Fruit fly (Drosophila melanogaster) whole organism, embryonic: ENCODE data around the gene CG12539.

Experiments used
- Ada2b ChIP-seq: fragments of 200-800 bp; sonication (Bioruptor generic); IDR thresholded peaks from 2 replicates; pipeline ENCODE4 v1.3.6; 2022; ENCODE audit warnings: missing biosample characterization, missing genetic modification characterization
- Bdp1 ChIP-seq: fragments of 200-800 bp; sonication (Bioruptor generic); optimal IDR thresholded peaks from 3 replicates; lab custom pipeline; 2016; ENCODE audit warnings: missing biosample characterization, missing genetic modification characterization
- CG10979 ChIP-seq: fragments of 200-800 bp; sonication (Bioruptor generic); optimal IDR thresholded peaks from 2 replicates; lab custom pipeline; 2018; ENCODE audit warnings: missing biosample characterization, mild to moderate bottlenecking, missing genetic modification characterization, moderate library complexity
- CG14710 ChIP-seq: fragments of 200-800 bp; sonication (Bioruptor generic); optimal IDR thresholded peaks from 3 replicates; lab custom pipeline; 2019; ENCODE audit warnings: missing biosample characterization, mild to moderate bottlenecking, missing genetic modification characterization, moderate library complexity
- CG15514 ChIP-seq: fragments of 200-800 bp; sonication (Bioruptor generic); optimal IDR thresholded peaks from 3 replicates; lab custom pipeline; 2017; ENCODE audit warnings: missing biosample characterization, missing genetic modification characterization, mild to moderate bottlenecking, moderate library complexity, missing genetic modification reagents
- CG15601 ChIP-seq: fragments of 200-800 bp; sonication (Bioruptor generic); optimal IDR thresholded peaks from 3 replicates; lab custom pipeline; 2019; ENCODE audit warnings: missing biosample characterization, mild to moderate bottlenecking, missing genetic modification characterization, moderate library complexity
- CG17328 ChIP-seq: fragments of 200-800 bp; sonication (Bioruptor generic); IDR thresholded peaks from 2 replicates; pipeline ENCODE4 v1.3.6; 2022; ENCODE audit warnings: missing biosample characterization, missing genetic modification characterization
- CG1832 ChIP-seq: fragments of 200-800 bp; sonication (Bioruptor generic); optimal IDR thresholded peaks from 2 replicates; lab custom pipeline; 2017; ENCODE audit warnings: missing biosample characterization, mild to moderate bottlenecking, missing genetic modification characterization, inconsistent platforms
- CG6689 ChIP-seq: fragments of 200-800 bp; sonication (Bioruptor generic); IDR thresholded peaks from 2 replicates; pipeline ENCODE4 v1.3.6; 2022; ENCODE audit warnings: missing biosample characterization, missing genetic modification characterization
- CG6765 ChIP-seq: fragments of 200-800 bp; sonication (Bioruptor generic); optimal IDR thresholded peaks from 3 replicates; lab custom pipeline; 2017; ENCODE audit warnings: missing biosample characterization, mild to moderate bottlenecking, missing genetic modification characterization
- CG6791 ChIP-seq: fragments of 200-800 bp; sonication (Bioruptor generic); IDR thresholded peaks from 3 replicates; pipeline ENCODE4 v1.3.6; 2022; ENCODE audit warnings: missing biosample characterization, missing genetic modification characterization; ENCODE audit not compliant: partially characterized antibody
- CG6813 ChIP-seq: fragments of 200-800 bp; sonication (Bioruptor generic); optimal IDR thresholded peaks from 2 replicates; lab custom pipeline; 2017; ENCODE audit warnings: missing biosample characterization, missing genetic modification characterization, mild to moderate bottlenecking, moderate library complexity, missing genetic modification reagents
- CG7357 ChIP-seq: fragments of 200-800 bp; sonication (Bioruptor generic); IDR thresholded peaks from 3 replicates; pipeline ENCODE4 v1.3.6; 2022; ENCODE audit warnings: missing biosample characterization, missing genetic modification characterization
- CG7372 ChIP-seq: fragments of 200-800 bp; sonication (Bioruptor generic); IDR thresholded peaks from 2 replicates; pipeline ENCODE4 v1.3.6; 2022; ENCODE audit warnings: missing biosample characterization, missing genetic modification characterization
- CG9727 ChIP-seq: fragments of 200-800 bp; sonication (Bioruptor generic); optimal IDR thresholded peaks from 3 replicates; lab custom pipeline; 2017; ENCODE audit warnings: missing biosample characterization, mild to moderate bottlenecking, missing genetic modification characterization
- CrebB ChIP-seq: fragments of 200-800 bp; sonication (Bioruptor generic); optimal IDR thresholded peaks from 3 replicates; lab custom pipeline; 2018; ENCODE audit warnings: missing biosample characterization, mild to moderate bottlenecking, missing genetic modification characterization
- D19B ChIP-seq: fragments of 200-800 bp; sonication (Bioruptor generic); optimal IDR thresholded peaks from 2 replicates; lab custom pipeline; 2017; ENCODE audit warnings: missing biosample characterization, mild to moderate bottlenecking, missing genetic modification characterization
- Elba2 ChIP-seq: fragments of 200-800 bp; sonication (Bioruptor generic); optimal IDR thresholded peaks from 3 replicates; lab custom pipeline; 2016; ENCODE audit warnings: missing biosample characterization, missing genetic modification characterization
- Fer3 ChIP-seq: fragments of 200-800 bp; sonication (Bioruptor generic); optimal IDR thresholded peaks from 2 replicates; lab custom pipeline; 2018; ENCODE audit warnings: missing biosample characterization, mild to moderate bottlenecking, missing genetic modification characterization, moderate library complexity
- Gug ChIP-seq: fragments of 200-800 bp; sonication (Bioruptor generic); IDR thresholded peaks from 4 replicates; pipeline ENCODE4 v1.3.6; 2022; ENCODE audit warnings: missing biosample characterization, missing genetic modification characterization
- Hand ChIP-seq: fragments of 200-800 bp; sonication (Bioruptor generic); optimal IDR thresholded peaks from 2 replicates; lab custom pipeline; 2017; ENCODE audit warnings: mild to moderate bottlenecking, missing biosample characterization, missing genetic modification reagents, missing genetic modification characterization
- Jarid2 ChIP-seq: fragments of 200-800 bp; sonication (Bioruptor generic); optimal IDR thresholded peaks from 3 replicates; lab custom pipeline; 2017; ENCODE audit warnings: mild to moderate bottlenecking, missing biosample characterization, missing genetic modification reagents, missing genetic modification characterization
- Mes4 ChIP-seq: fragments of 200-800 bp; sonication (Bioruptor generic); optimal IDR thresholded peaks from 2 replicates; lab custom pipeline; 2016; ENCODE audit warnings: missing biosample characterization, missing genetic modification characterization
- NFAT ChIP-seq: fragments of 200-800 bp; sonication (Bioruptor generic); IDR thresholded peaks from 2 replicates; pipeline ENCODE4 v1.3.6; 2022; ENCODE audit warnings: missing biosample characterization, missing genetic modification characterization
- Nf-YA ChIP-seq: fragments of 200-800 bp; sonication (Bioruptor generic); IDR thresholded peaks from 2 replicates; pipeline ENCODE4 v1.3.6; 2022; ENCODE audit warnings: missing biosample characterization, missing genetic modification characterization
- Oli ChIP-seq: fragments of 200-800 bp; sonication (Bioruptor generic); optimal IDR thresholded peaks from 2 replicates; lab custom pipeline; 2018; ENCODE audit warnings: missing biosample characterization, mild to moderate bottlenecking, missing genetic modification characterization, moderate library complexity
- Sin3A ChIP-seq: fragments of >200 bp; optimal IDR thresholded peaks from 2 replicates; lab custom pipeline; 2018
- Sox102F ChIP-seq: fragments of 200-800 bp; sonication (Bioruptor generic); optimal IDR thresholded peaks from 2 replicates; lab custom pipeline; 2018; ENCODE audit warnings: missing biosample characterization, mild to moderate bottlenecking, missing genetic modification characterization, moderate library complexity
- ash1 ChIP-seq: fragments of 200-800 bp; sonication (Bioruptor generic); optimal IDR thresholded peaks from 2 replicates; lab custom pipeline; 2018; ENCODE audit warnings: missing biosample characterization, mild to moderate bottlenecking, missing genetic modification characterization
- crp ChIP-seq, 2 experiments: fragments of 200-800 bp; sonication (Bioruptor generic); optimal IDR thresholded peaks; 2 replicates in 1 of 2; 3 replicates in 1 of 2; lab custom pipeline; 2017; ENCODE audit warnings: missing biosample characterization in 2 of 2, missing genetic modification characterization in 2 of 2, mild to moderate bottlenecking in 1 of 2, moderate library complexity in 1 of 2
- fru ChIP-seq: fragments of >200 bp; optimal IDR thresholded peaks from 2 replicates; lab custom pipeline; 2017
- gcm ChIP-seq: fragments of 200-800 bp; sonication (Bioruptor generic); optimal IDR thresholded peaks from 2 replicates; lab custom pipeline; 2019; ENCODE audit warnings: missing biosample characterization, mild to moderate bottlenecking, missing genetic modification characterization, moderate library complexity
- gsb ChIP-seq: fragments of 200-800 bp; sonication (Bioruptor generic); IDR thresholded peaks from 2 replicates; pipeline ENCODE4 v1.3.6; 2022; ENCODE audit warnings: missing biosample characterization, missing genetic modification characterization
- ham ChIP-seq: fragments of 200-800 bp; sonication (Bioruptor generic); IDR thresholded peaks from 2 replicates; pipeline ENCODE4 v1.3.6; 2022; ENCODE audit warnings: missing biosample characterization, missing genetic modification characterization
- maf-S ChIP-seq: fragments of 200-800 bp; sonication (Bioruptor generic); optimal IDR thresholded peaks from 2 replicates; lab custom pipeline; 2016; ENCODE audit warnings: missing biosample characterization, missing genetic modification characterization
- mirr ChIP-seq: fragments of 200-800 bp; sonication (Bioruptor generic); optimal IDR thresholded peaks from 3 replicates; lab custom pipeline; 2018; ENCODE audit warnings: missing biosample characterization, mild to moderate bottlenecking, missing genetic modification characterization
- pan ChIP-seq, 4 experiments: fragments of >200 bp in 3 of 4; fragments of 200-800 bp in 1 of 4; sonication (Bioruptor generic) in 1 of 4; optimal IDR thresholded peaks in 3 of 4; IDR thresholded peaks in 1 of 4; 2 replicates each; pipeline versions ENCODE4 v1.3.6 to Lab custom; 2017 to 2022; ENCODE audit warnings: missing biosample characterization in 2 of 4, missing genetic modification characterization in 2 of 4, mixed read lengths in 1 of 4
- pb ChIP-seq: fragments of 200-800 bp; sonication (Bioruptor generic); optimal IDR thresholded peaks from 3 replicates; lab custom pipeline; 2016; ENCODE audit warnings: missing biosample characterization, missing genetic modification characterization
- pnt ChIP-seq: fragments of 200-800 bp; sonication (Bioruptor generic); optimal IDR thresholded peaks from 3 replicates; lab custom pipeline; 2016; ENCODE audit warnings: missing biosample characterization, missing genetic modification characterization
- prd ChIP-seq, 3 experiments: fragments of >200 bp in 2 of 3; fragments of 200-800 bp in 1 of 3; sonication (Bioruptor generic) in 1 of 3; optimal IDR thresholded peaks in 2 of 3; IDR thresholded peaks in 1 of 3; 2 replicates in 2 of 3; 3 replicates in 1 of 3; pipeline versions ENCODE4 v1.3.6 to Lab custom; 2017 to 2022; ENCODE audit warnings: missing biosample characterization in 1 of 3, missing genetic modification characterization in 1 of 3
- rib ChIP-seq: fragments of 200-800 bp; sonication (Bioruptor generic); IDR thresholded peaks from 2 replicates; pipeline ENCODE4 v1.3.6; 2022; ENCODE audit warnings: missing biosample characterization, missing genetic modification characterization
- row ChIP-seq: fragments of 200-800 bp; sonication (Bioruptor generic); IDR thresholded peaks from 3 replicates; pipeline ENCODE4 v1.3.6; 2022; ENCODE audit warnings: missing biosample characterization, missing genetic modification characterization
- run ChIP-seq: fragments of 200-800 bp; sonication (Bioruptor generic); optimal IDR thresholded peaks from 3 replicates; lab custom pipeline; 2018; ENCODE audit warnings: missing biosample characterization, mild to moderate bottlenecking, missing genetic modification characterization
- sim ChIP-seq: fragments of 200-800 bp; sonication (Bioruptor generic); IDR thresholded peaks from 2 replicates; pipeline ENCODE4 v1.3.6; 2022; ENCODE audit warnings: missing biosample characterization, missing genetic modification characterization
- stc ChIP-seq: fragments of 200-800 bp; sonication (Bioruptor generic); IDR thresholded peaks from 2 replicates; pipeline ENCODE4 v1.3.6; 2022; ENCODE audit warnings: missing biosample characterization, missing genetic modification characterization
- tup ChIP-seq: fragments of 200-800 bp; sonication (Bioruptor generic); optimal IDR thresholded peaks from 2 replicates; lab custom pipeline; 2016; ENCODE audit warnings: missing biosample characterization, mild to moderate bottlenecking, missing genetic modification characterization, moderate library complexity
- tx ChIP-seq: fragments of 200-800 bp; sonication (Bioruptor generic); optimal IDR thresholded peaks from 2 replicates; lab custom pipeline; 2016; ENCODE audit warnings: missing biosample characterization, missing genetic modification characterization
- unpg ChIP-seq: fragments of 200-800 bp; sonication (Bioruptor generic); optimal IDR thresholded peaks from 3 replicates; lab custom pipeline; 2018; ENCODE audit warnings: missing biosample characterization, mild to moderate bottlenecking, missing genetic modification characterization, moderate library complexity

Gene CG12539

dm6 chrX:14840417-14840872 lies 4.1 kb downstream of the CG12539 start (continued):
- TF ChIP-seq prd (optimal IDR thresholded peaks at IDR 0.05; lab: Kevin White, UChicago) (no peak), prd (GFP tag; IDR thresholded peaks at IDR 0.05; lab: Robert Waterston, UW) (no peak), stc (GFP tag; lab: Robert Waterston, UW) (no peak), CG1832 (GFP tag; lab: Kevin White, UChicago) (no peak), Oli (tag; lab: Kevin White, UChicago) (peak; percentile 55), Elba2 (GFP tag; lab: Kevin White, UChicago) (no peak), ash1 (no peak), gcm (GFP tag; lab: Kevin White, UChicago) (peak; percentile 56), Fer3 (tag; lab: Kevin White, UChicago) (peak; percentile 60), Sox102F (GFP tag; lab: Kevin White, UChicago) (peak; percentile 63), Hand (GFP tag; lab: Kevin White, UChicago) (no peak), CG10979 (tag; lab: Kevin White, UChicago) (peak; percentile 56), CG6813 (peak; percentile 52), CG15514 (no peak), CG9727 (peak; percentile 28), Ada2b (peak; percentile 49; the same call in 1 of the 2 replicates), row (GFP tag; lab: Robert Waterston, UW) (peak; percentile 58), CG6791 (no peak)

- TF ChIP-seq Jarid2: peak; percentile 30
- no peak for TF ChIP-seq CG14710 (tag; lab: Kevin White, UChicago)
- no peak for TF ChIP-seq pnt (GFP tag; lab: Kevin White, UChicago)
- TF ChIP-seq Mes4: no peak
- TF ChIP-seq pan (optimal IDR thresholded peaks at IDR 0.05; lab: Kevin White, UChicago): no peak
- peak in 1 of 2 experiments; percentile 68 for TF ChIP-seq pan (GFP tag; optimal IDR thresholded peaks at IDR 0.05 in 1 of 2, IDR thresholded peaks at IDR 0.05 in 1 of 2)
- peak; percentile 7 for TF ChIP-seq CG6813
- TF ChIP-seq fru (lab: Kevin White, UChicago): no peak
- no peak for TF ChIP-seq CG15601 (tag; lab: Kevin White, UChicago)
- TF ChIP-seq ham: peak; percentile 27; the same call in 1 of the 2 replicates
- peak; percentile 27; the same call in 1 of the 2 replicates for TF ChIP-seq CG6689 (GFP tag; lab: Robert Waterston, UW)
- TF ChIP-seq pb (GFP tag; lab: Kevin White, UChicago): peak; percentile 4
- TF ChIP-seq unpg (GFP tag; lab: Kevin White, UChicago): peak; percentile 37
- peak; percentile 30; the same call in 1 of the 4 replicates for TF ChIP-seq Gug (GFP tag; lab: Robert Waterston, UW)
- TF ChIP-seq gsb (GFP tag; lab: Robert Waterston, UW): peak; percentile 38; the same call in 1 of the 2 replicates
- peak; percentile 30 for TF ChIP-seq maf-S (GFP tag; lab: Kevin White, UChicago)
- no peak for TF ChIP-seq sim (GFP tag; lab: Robert Waterston, UW)
- TF ChIP-seq CG7372 (GFP tag; lab: Robert Waterston, UW): peak; percentile 52; the same call in 1 of the 2 replicates
- peak; percentile 23 for TF ChIP-seq CrebB (tag; lab: Kevin White, UChicago)
- TF ChIP-seq CG6765 (GFP tag; lab: Kevin White, UChicago): peak; percentile 39
- TF ChIP-seq CG7357 (GFP tag; lab: Robert Waterston, UW): no peak
- TF ChIP-seq crp (GFP tag; optimal IDR thresholded peaks at IDR 0.05; lab: Kevin White, UChicago): no peak
- peak; percentile 66; the same call in 1 of the 2 replicates for TF ChIP-seq NFAT (GFP tag; lab: Robert Waterston, UW)
- TF ChIP-seq Sin3A (lab: Kevin White, UChicago): no peak
- no peak for TF ChIP-seq tup (GFP tag; lab: Kevin White, UChicago)
- 0 out of 2 replicates have a peak, but pooled peaks have one; percentile 7 for TF ChIP-seq Nf-YA (GFP tag; lab: Robert Waterston, UW)
- TF ChIP-seq rib: peak; percentile 67; the same call in 1 of the 2 replicates
- TF ChIP-seq CG17328 (GFP tag; lab: Robert Waterston, UW): peak; percentile 66
- no peak for TF ChIP-seq run (tag; lab: Kevin White, UChicago)
- TF ChIP-seq Bdp1 (GFP tag; lab: Kevin White, UChicago): peak; percentile 30
- TF ChIP-seq mirr (GFP tag; lab: Kevin White, UChicago): peak; percentile 26
- no peak for TF ChIP-seq tx (GFP tag; lab: Kevin White, UChicago)
- TF ChIP-seq D19B (GFP tag; lab: Kevin White, UChicago): peak; percentile 31
- TF ChIP-seq Oli (tag; lab: Kevin White, UChicago): peak; percentile 36
Measured at dm6 chrX:14839739-14840347, 4.7 kb downstream of the CG12539 start.
